Fruit fly (Drosophila melanogaster) S2 (cell line): ENCODE results near the gene Smr.

ENCODE experiments used
- CG8478 ChIP-seq: fragments of >200 bp; optimal IDR thresholded peaks from 2 replicates; lab custom pipeline; 2018
- CTCF ChIP-seq, 2 experiments: fragments of >200 bp; optimal IDR thresholded peaks; 2 replicates each; lab custom pipeline; 2018

dm6 chrX:12719152-12719779 is 23.2 kb downstream of the Smr start:
- TF ChIP-seq CTCF (optimal IDR thresholded peaks at IDR 0.05; lab: Kevin White, UChicago) = no peak
- no peak for TF ChIP-seq CG8478 (lab: Kevin White, UChicago)
